Fruit fly (Drosophila melanogaster) whole organism, pupa: ENCODE data around the gene CG3734.
A peak's percentile ranks its signal among the peaks of the same experiment; 100 is the strongest.

Experiments
- CG10348 ChIP-seq: fragments of 200-800 bp; sonication (Bioruptor generic); IDR thresholded peaks from 2 replicates; pipeline ENCODE4 v1.3.6; 2022; ENCODE audit warnings: missing biosample characterization, missing genetic modification characterization
- CG12605 ChIP-seq: fragments of 200-800 bp; sonication (Bioruptor generic); IDR thresholded peaks from 2 replicates; pipeline ENCODE4 v1.3.6; 2022; ENCODE audit warnings: missing biosample characterization, missing genetic modification characterization
- CG13204 ChIP-seq: fragments of 200-800 bp; sonication (Bioruptor generic); optimal IDR thresholded peaks from 2 replicates; lab custom pipeline; 2018; ENCODE audit warnings: missing biosample characterization, mild to moderate bottlenecking, missing genetic modification characterization, moderate library complexity
- CG14655 ChIP-seq: fragments of 200-800 bp; sonication (Bioruptor generic); optimal IDR thresholded peaks from 3 replicates; lab custom pipeline; 2017; ENCODE audit warnings: mild to moderate bottlenecking, missing biosample characterization, missing genetic modification reagents, missing genetic modification characterization
- CG15710 ChIP-seq: fragments of 200-800 bp; sonication (Bioruptor generic); optimal IDR thresholded peaks from 2 replicates; lab custom pipeline; 2018; ENCODE audit warnings: missing biosample characterization, mild to moderate bottlenecking, missing genetic modification characterization, moderate library complexity
- CG17806 ChIP-seq: fragments of 200-800 bp; sonication (Bioruptor generic); optimal IDR thresholded peaks from 2 replicates; lab custom pipeline; 2018; ENCODE audit warnings: missing biosample characterization, mild to moderate bottlenecking, missing genetic modification characterization, moderate library complexity
- CG32121 ChIP-seq: fragments of 200-800 bp; sonication (Bioruptor generic); IDR thresholded peaks from 2 replicates; pipeline ENCODE4 v1.3.6; 2022; ENCODE audit warnings: missing biosample characterization, missing genetic modification characterization
- CG34367 ChIP-seq: fragments of 200-800 bp; sonication (Bioruptor generic); optimal IDR thresholded peaks from 2 replicates; lab custom pipeline; 2018; ENCODE audit warnings: missing biosample characterization, mild to moderate bottlenecking, missing genetic modification characterization
- CG4496 ChIP-seq: fragments of 200-800 bp; sonication (Bioruptor generic); IDR thresholded peaks from 3 replicates; pipeline ENCODE4 v1.3.6; 2022; ENCODE audit warnings: missing biosample characterization, missing genetic modification characterization
- CG8159 ChIP-seq: fragments of 200-800 bp; sonication (Bioruptor generic); optimal IDR thresholded peaks from 3 replicates; lab custom pipeline; 2018; ENCODE audit warnings: missing biosample characterization, mild to moderate bottlenecking, missing genetic modification characterization, moderate library complexity
- CG8301 ChIP-seq: fragments of 200-800 bp; sonication (Bioruptor generic); optimal IDR thresholded peaks from 2 replicates; lab custom pipeline; 2018; ENCODE audit warnings: missing biosample characterization, mild to moderate bottlenecking, missing genetic modification characterization
- CG9948 ChIP-seq: fragments of 200-800 bp; sonication (Bioruptor generic); optimal IDR thresholded peaks from 2 replicates; lab custom pipeline; 2018; ENCODE audit warnings: missing biosample characterization, mild to moderate bottlenecking, missing genetic modification characterization, moderate library complexity
- D1 ChIP-seq: fragments of 200-800 bp; sonication (Bioruptor generic); optimal IDR thresholded peaks from 2 replicates; lab custom pipeline; 2018; ENCODE audit warnings: missing biosample characterization, mild to moderate bottlenecking, missing genetic modification characterization, moderate library complexity
- EcR ChIP-seq: fragments of 200-800 bp; sonication (Bioruptor generic); optimal IDR thresholded peaks from 3 replicates; lab custom pipeline; 2019; ENCODE audit warnings: missing biosample characterization, missing genetic modification characterization, mild to moderate bottlenecking, moderate library complexity, missing genetic modification reagents
- Ets98B ChIP-seq: fragments of 200-800 bp; sonication (Bioruptor generic); IDR thresholded peaks from 2 replicates; pipeline ENCODE4 v1.3.6; 2022; ENCODE audit warnings: missing biosample characterization, missing genetic modification characterization
- Pif1A ChIP-seq: fragments of 200-800 bp; sonication (Bioruptor generic); optimal IDR thresholded peaks from 3 replicates; lab custom pipeline; 2016; ENCODE audit warnings: missing biosample characterization, missing genetic modification characterization
- Pif1B ChIP-seq: fragments of 200-800 bp; sonication (Bioruptor generic); optimal IDR thresholded peaks from 3 replicates; lab custom pipeline; 2016; ENCODE audit warnings: missing biosample characterization, missing genetic modification characterization
- Snoo ChIP-seq: fragments of 200-800 bp; sonication (Bioruptor generic); optimal IDR thresholded peaks from 3 replicates; lab custom pipeline; 2017; ENCODE audit warnings: missing biosample characterization, mild to moderate bottlenecking, missing genetic modification characterization, inconsistent platforms
- fd96Ca ChIP-seq: fragments of 200-800 bp; sonication (Bioruptor generic); IDR thresholded peaks from 3 replicates; pipeline ENCODE4 v1.3.6; 2022; ENCODE audit warnings: missing biosample characterization, missing genetic modification characterization
- gl ChIP-seq: fragments of 200-800 bp; sonication (Bioruptor generic); optimal IDR thresholded peaks from 2 replicates; lab custom pipeline; 2018; ENCODE audit warnings: missing biosample characterization, mild to moderate bottlenecking, missing genetic modification characterization
- rn ChIP-seq: fragments of 200-800 bp; sonication (Bioruptor generic); IDR thresholded peaks from 2 replicates; pipeline ENCODE4 v1.3.6; 2022; ENCODE audit warnings: missing biosample characterization, missing genetic modification characterization

The CG3734 gene

dm6 chr3R:19389919-19390318 lies 2.3 kb downstream of the CG3734 start, which contains the start of gene CG18493:
TSS of gene CG18493 (plus strand) at chr3R:19390270.
- TF ChIP-seq CG15710 (tag; lab: Kevin White, UChicago): no peak
- TF ChIP-seq Snoo (tag; lab: Kevin White, UChicago): no peak
- TF ChIP-seq CG4496: no peak
- no peak for TF ChIP-seq Pif1B (GFP tag; lab: Kevin White, UChicago)
- no peak for TF ChIP-seq CG14655 (GFP tag; lab: Kevin White, UChicago)
- TF ChIP-seq CG9948 (tag; lab: Kevin White, UChicago): no peak
- no peak for TF ChIP-seq Ets98B (GFP tag; lab: Robert Waterston, UW)
- no peak for TF ChIP-seq rn (GFP tag; lab: Robert Waterston, UW)
- TF ChIP-seq CG17806 (tag; lab: Kevin White, UChicago): no peak
- no peak for TF ChIP-seq gl (tag; lab: Kevin White, UChicago)
- TF ChIP-seq D1 (tag; lab: Kevin White, UChicago): no peak
- TF ChIP-seq CG12605 (GFP tag; lab: Robert Waterston, UW): no peak
- TF ChIP-seq, all 21 proteins: peak for 0

dm6 chr3R:19393060-19393459 lies 5.4 kb downstream of the CG3734 start, which contains the start of gene CG3739:
TSS of gene CG3739 (plus strand) at chr3R:19393360.
- no peak for TF ChIP-seq CG15710 (tag; lab: Kevin White, UChicago)
- TF ChIP-seq CG14655 (GFP tag; lab: Kevin White, UChicago): no peak
- TF ChIP-seq rn (GFP tag; lab: Robert Waterston, UW): no peak
- no peak for TF ChIP-seq CG34367 (tag; lab: Kevin White, UChicago)
- TF ChIP-seq CG9948 (tag; lab: Kevin White, UChicago): no peak
- no peak for TF ChIP-seq fd96Ca (GFP tag; lab: Robert Waterston, UW)
- TF ChIP-seq, all 21 proteins: peak for 0

- TF ChIP-seq Pif1B (GFP tag; lab: Kevin White, UChicago): no peak
- TF ChIP-seq rn (GFP tag; lab: Robert Waterston, UW): no peak
- no peak for TF ChIP-seq CG17806 (tag; lab: Kevin White, UChicago)
- no peak for TF ChIP-seq Ets98B (GFP tag; lab: Robert Waterston, UW)
- TF ChIP-seq, all 21 proteins: peak for 0
Measured at dm6 chr3R:19398467-19398866, 10.8 kb downstream of the CG3734 start, which contains the start of gene CG31244. TSS of gene CG31244 (minus strand) at chr3R:19398567.

DNA sequence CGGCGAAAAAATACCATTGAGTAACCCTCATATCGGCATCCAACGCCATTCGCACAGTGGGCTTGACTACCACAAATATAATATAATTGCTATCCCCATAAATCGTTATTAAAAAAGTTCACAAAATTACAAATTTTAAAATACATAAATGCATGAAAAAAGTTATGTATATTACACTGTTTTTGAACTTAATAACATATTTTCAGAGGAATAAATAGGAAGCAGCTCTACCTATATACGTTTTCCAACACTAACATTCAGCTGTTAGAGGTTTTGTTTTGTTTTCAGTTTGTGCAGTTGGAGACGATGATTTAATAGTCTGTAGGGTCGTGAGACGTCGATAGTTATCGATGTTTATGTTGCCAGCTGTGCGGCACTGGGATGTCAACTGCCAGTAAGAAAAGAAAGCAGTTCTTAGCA lies 15.4 kb downstream of the CG3734 start, which contains the start of the genes Ino80 and Aptx:
Gene Ino80 (minus strand): TSS at position 58 of the 420 bp plus-strand sequence.
Gene Aptx (plus strand): TSS at position 360 of the 420 bp plus-strand sequence.
- TF ChIP-seq rn (GFP tag; lab: Robert Waterston, UW) (peak; percentile 88), CG8301 (tag; lab: Kevin White, UChicago) (peak; percentile 89), CG4496 (peak; percentile 94), gl (tag; lab: Kevin White, UChicago) (no peak), D1 (tag; lab: Kevin White, UChicago) (peak; percentile 69), CG15710 (tag; lab: Kevin White, UChicago) (peak; percentile 90), CG8159 (tag; lab: Kevin White, UChicago) (peak; percentile 91), CG12605 (GFP tag; lab: Robert Waterston, UW) (peak; percentile 72; the same call in 1 of the 2 replicates), Pif1B (GFP tag; lab: Kevin White, UChicago) (peak; percentile 83), Pif1A (GFP tag; lab: Kevin White, UChicago) (no peak), CG9948 (tag; lab: Kevin White, UChicago) (peak; percentile 89), Snoo (tag; lab: Kevin White, UChicago) (peak; percentile 73), CG14655 (GFP tag; lab: Kevin White, UChicago) (peak; percentile 89), EcR (GFP tag; lab: Kevin White, UChicago) (no peak), Ets98B (GFP tag; lab: Robert Waterston, UW) (peak; percentile 84), CG13204 (GFP tag; lab: Kevin White, UChicago) (no peak), CG32121 (GFP tag; lab: Robert Waterston, UW) (peak; percentile 92), CG17806 (tag; lab: Kevin White, UChicago) (peak; percentile 90), fd96Ca (GFP tag; lab: Robert Waterston, UW) (peak; percentile 82; the same call in 2 of the 3 replicates), CG34367 (tag; lab: Kevin White, UChicago) (peak; percentile 86), CG10348 (GFP tag; lab: Robert Waterston, UW) (peak; percentile 66)

DNA sequence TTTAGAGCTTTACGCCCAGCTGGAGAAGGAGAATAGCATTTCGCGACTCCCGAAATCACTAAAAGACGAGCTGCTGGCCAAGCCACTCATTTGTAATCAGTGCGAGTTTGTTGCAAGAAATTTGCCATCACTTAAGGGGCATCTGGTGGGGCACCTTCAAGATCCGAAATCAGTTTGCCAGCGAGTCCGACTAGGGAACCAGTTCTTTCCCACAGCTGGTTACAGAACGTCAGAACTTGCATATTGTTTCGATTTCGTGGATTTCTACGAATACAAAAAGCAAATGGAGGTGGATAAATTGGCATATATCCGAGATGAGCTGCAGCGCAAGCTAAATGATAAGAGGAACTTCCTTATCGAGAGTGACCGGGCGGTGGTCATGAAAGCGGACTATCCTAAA lies 16.6 kb downstream of the CG3734 start:
- TF ChIP-seq Pif1B (GFP tag; lab: Kevin White, UChicago) (no peak), CG17806 (tag; lab: Kevin White, UChicago) (no peak), CG9948 (tag; lab: Kevin White, UChicago) (no peak), Ets98B (GFP tag; lab: Robert Waterston, UW) (no peak), Pif1A (GFP tag; lab: Kevin White, UChicago) (no peak), CG32121 (GFP tag; lab: Robert Waterston, UW) (no peak), CG34367 (tag; lab: Kevin White, UChicago) (no peak), gl (tag; lab: Kevin White, UChicago) (no peak), CG8159 (tag; lab: Kevin White, UChicago) (no peak), Snoo (tag; lab: Kevin White, UChicago) (no peak), CG14655 (GFP tag; lab: Kevin White, UChicago) (no peak), CG12605 (GFP tag; lab: Robert Waterston, UW) (no peak), rn (GFP tag; lab: Robert Waterston, UW) (no peak), CG10348 (GFP tag; lab: Robert Waterston, UW) (no peak), CG8301 (tag; lab: Kevin White, UChicago) (no peak), EcR (GFP tag; lab: Kevin White, UChicago) (no peak), fd96Ca (GFP tag; lab: Robert Waterston, UW) (no peak), CG4496 (no peak), D1 (tag; lab: Kevin White, UChicago) (no peak), CG15710 (tag; lab: Kevin White, UChicago) (no peak)
- TF ChIP-seq, all 21 proteins: peak for 0
